Worm (Caenorhabditis elegans): ENCODE results near the gene ubc-23.

ubc-23 gene

ce11 chrX:8866563-8866962 lies 22.5 kb downstream of the ubc-23 start, which contains the start of gene ins-9:
Gene ins-9 (minus strand): TSS chrX:8866663.
- TF ChIP-seq nfya-1 (tag; optimal IDR thresholded peaks at IDR 0.05), result no peak
- TF ChIP-seq ets-4 (tag; optimal IDR thresholded peaks at IDR 0.05), result no peak
- TF ChIP-seq pha-4 (tag; optimal IDR thresholded peaks at IDR 0.05), result no peak
- TF ChIP-seq C38D4.7 (GFP tag; optimal IDR thresholded peaks at IDR 0.05), result no peak
- TF ChIP-seq madf-2 (tag; optimal IDR thresholded peaks at IDR 0.05), result no peak
- no peak for TF ChIP-seq unc-55 (GFP tag; optimal IDR thresholded peaks at IDR 0.05)
- no peak for TF ChIP-seq sdc-2 (tag; optimal IDR thresholded peaks at IDR 0.05)

- TF ChIP-seq ahr-1 (tag; optimal IDR thresholded peaks at IDR 0.05) (no peak), gmeb-2 (tag; optimal IDR thresholded peaks at IDR 0.05) (no peak), ceh-9 (tag; optimal IDR thresholded peaks at IDR 0.05) (no peak), ceh-24 (tag; optimal IDR thresholded peaks at IDR 0.05) (no peak), pha-4 (tag; optimal IDR thresholded peaks at IDR 0.05) (no peak), T23F11.4 (GFP tag; optimal IDR thresholded peaks at IDR 0.05) (no peak), ztf-16 (tag; optimal IDR thresholded peaks at IDR 0.05) (no peak), ceh-2 (tag; optimal IDR thresholded peaks at IDR 0.05) (no peak), C08G9.2 (tag; optimal IDR thresholded peaks at IDR 0.05) (no peak), zip-5 (tag; optimal IDR thresholded peaks at IDR 0.05) (no peak), odd-2 (tag; optimal IDR thresholded peaks at IDR 0.05) (no peak), hlh-6 (tag; optimal IDR thresholded peaks at IDR 0.05) (no peak), ceh-48 (tag; optimal IDR thresholded peaks at IDR 0.05) (no peak), fkh-10 (GFP tag; optimal IDR thresholded peaks at IDR 0.05) (no peak), hlh-15 (tag; optimal IDR thresholded peaks at IDR 0.05) (no peak), eyg-1 (tag; optimal IDR thresholded peaks at IDR 0.05) (no peak), pha-2 (tag; optimal IDR thresholded peaks at IDR 0.05) (no peak)
These were observed 25.1 kb downstream of the ubc-23 start, which contains the start of the genes ubc-22 and ubc-21 for ce11 chrX:8869112-8869675. Gene ubc-22 (minus strand): TSS chrX:8869162. Gene ubc-21 (plus strand): TSS chrX:8869625.

DNA sequence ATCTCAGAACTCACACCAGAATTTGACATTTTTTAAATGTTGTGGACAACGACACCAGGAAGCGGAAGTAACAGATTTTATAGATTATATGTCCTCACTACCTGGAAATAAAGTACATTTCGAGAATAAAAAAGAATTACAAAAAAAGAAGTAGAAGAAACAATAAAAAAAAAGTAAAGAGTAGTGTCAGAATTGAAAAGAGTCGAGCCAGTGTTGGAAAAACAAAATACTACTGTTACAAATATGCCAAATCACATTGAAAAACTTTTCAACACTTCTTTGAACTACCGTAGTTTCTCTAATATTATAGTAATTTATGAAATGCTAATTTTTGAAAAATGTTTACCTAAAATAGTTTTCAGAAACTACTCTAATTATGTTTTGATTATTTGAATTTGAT lies 30.7 kb downstream of the ubc-23 start, which contains the start of gene C06E2.1:
TSS of gene C06E2.1 (minus strand) at position 101 of the 400 bp plus-strand sequence.
- TF ChIP-seq ceh-31 (tag; optimal IDR thresholded peaks at IDR 0.05), result no peak
- no peak for TF ChIP-seq nhr-11 (tag; optimal IDR thresholded peaks at IDR 0.05)
- no peak for TF ChIP-seq fkh-10 (GFP tag; optimal IDR thresholded peaks at IDR 0.05)
- TF ChIP-seq unc-86 (tag; optimal IDR thresholded peaks at IDR 0.05), result no peak
- TF ChIP-seq ceh-9 (tag; optimal IDR thresholded peaks at IDR 0.05), result no peak
- no peak for TF ChIP-seq fkh-6 (tag; optimal IDR thresholded peaks at IDR 0.05)

DNA sequence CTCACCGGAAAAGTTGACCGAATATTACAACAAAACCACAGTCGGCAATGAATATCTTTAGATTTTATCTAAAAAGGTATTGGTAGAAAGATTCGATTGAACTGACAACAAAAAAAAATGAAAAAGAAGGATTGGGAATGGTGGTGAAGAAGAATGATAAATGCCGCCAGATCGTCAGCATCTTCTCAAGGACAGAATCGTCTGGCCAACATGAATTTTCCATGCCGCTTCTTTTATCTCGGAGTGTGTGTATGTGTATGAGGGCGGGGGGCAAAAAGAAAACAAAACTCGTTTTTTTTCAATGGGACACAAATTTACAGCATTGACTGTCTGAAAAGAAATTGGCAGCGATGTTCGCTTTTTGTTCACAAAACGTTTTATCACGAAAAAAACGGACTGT lies 31.8 kb downstream of the ubc-23 start:
- TF ChIP-seq F13H6.1 (tag; optimal IDR thresholded peaks at IDR 0.05), result no peak
- no peak for TF ChIP-seq ceh-9 (tag; optimal IDR thresholded peaks at IDR 0.05)
- no peak for TF ChIP-seq unc-55 (GFP tag; optimal IDR thresholded peaks at IDR 0.05)
- no peak for TF ChIP-seq dmd-4 (tag; optimal IDR thresholded peaks at IDR 0.05; ENCODE audit: borderline replicate concordance)
- no peak for TF ChIP-seq unc-42 (tag; optimal IDR thresholded peaks at IDR 0.05)
- TF ChIP-seq hlh-13 (GFP tag; optimal IDR thresholded peaks at IDR 0.05), result no peak
- TF ChIP-seq K09A11.1 (tag; optimal IDR thresholded peaks at IDR 0.05; ENCODE audit: insufficient read depth), result no peak
- TF ChIP-seq sox-2 (GFP tag; IDR thresholded peaks at IDR 0.05), result no peak
- TF ChIP-seq nhr-11 (tag; optimal IDR thresholded peaks at IDR 0.05), result no peak
- no peak for TF ChIP-seq unc-3 (GFP tag; conservative IDR thresholded peaks at IDR 0.05)
- TF ChIP-seq unc-3 (tag; optimal IDR thresholded peaks at IDR 0.05), result no peak
- TF ChIP-seq K02D7.2 (tag; optimal IDR thresholded peaks at IDR 0.05), result no peak

Data from whole organism, late embryonic.